Fruit fly (Drosophila melanogaster) Kc167 (cell line): ENCODE results near the gene Sgsf.

Experiments used
- Myc ChIP-seq: fragments of >200 bp; optimal IDR thresholded peaks from 2 replicates; lab custom pipeline; 2017; ENCODE audit warnings: missing external identifiers
- h ChIP-seq: fragments of >200 bp; optimal IDR thresholded peaks from 3 replicates; lab custom pipeline; 2018; ENCODE audit warnings: missing external identifiers
- insv ChIP-seq: fragments of >200 bp; optimal IDR thresholded peaks from 3 replicates; lab custom pipeline; 2018; ENCODE audit warnings: missing external identifiers
- psq ChIP-seq: fragments of >200 bp; optimal IDR thresholded peaks from 2 replicates; lab custom pipeline; 2017; ENCODE audit warnings: missing external identifiers
- ttk ChIP-seq: sonication (Bioruptor generic); optimal IDR thresholded peaks from 2 replicates; lab custom pipeline; 2017; ENCODE audit warnings: missing external identifiers

DNA sequence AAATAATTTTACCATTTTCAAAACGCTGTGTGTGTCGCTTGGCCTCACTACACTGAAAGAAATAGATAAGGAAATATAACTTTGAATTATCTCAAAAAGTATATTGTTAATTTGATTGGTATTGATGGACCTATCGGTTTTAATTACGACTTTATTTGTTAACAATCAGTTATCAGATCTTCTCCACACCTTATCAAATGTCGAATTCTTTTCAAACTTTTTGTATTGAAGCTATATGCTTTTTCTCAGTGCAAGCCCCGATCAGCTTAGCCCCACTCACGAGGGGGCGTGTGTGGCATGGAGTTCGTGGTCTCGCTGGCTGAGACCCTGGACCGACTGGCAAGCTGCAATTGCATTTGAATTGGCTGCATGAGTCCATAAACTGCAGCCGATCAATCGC, 44.2 kb upstream of the Sgsf start:
- TF ChIP-seq insv (no peak), ttk (lab: Kevin White, UChicago) (no peak), psq (lab: Kevin White, UChicago) (no peak), h (lab: Kevin White, UChicago) (no peak), Myc (lab: Kevin White, UChicago) (no peak)
